Worm (Caenorhabditis elegans): ENCODE measurements around the gene srx-135.

srx-135 gene

ce11 chrV:13868886-13869285 is 9.9 kb downstream of the srx-135 start:
- TF ChIP-seq hmbx-1 (tag; optimal IDR thresholded peaks at IDR 0.05) (peak; percentile 30), B0310.2 (tag; optimal IDR thresholded peaks at IDR 0.05) (peak; percentile 10)

- TF ChIP-seq sea-1 (GFP tag; conservative IDR thresholded peaks at IDR 0.05) (no peak), hmbx-1 (tag; optimal IDR thresholded peaks at IDR 0.05) (no peak), hnd-1 (tag; optimal IDR thresholded peaks at IDR 0.05) (no peak), tra-4 (tag; optimal IDR thresholded peaks at IDR 0.05) (no peak), aly-1 (tag; optimal IDR thresholded peaks at IDR 0.05) (no peak), B0310.2 (tag; optimal IDR thresholded peaks at IDR 0.05) (no peak), flt-1 (GFP tag; IDR thresholded peaks at IDR 0.05) (no peak), F13C5.2 (tag; optimal IDR thresholded peaks at IDR 0.05) (no peak), tbx-37 (GFP tag; conservative IDR thresholded peaks at IDR 0.05) (no peak), pes-1 (GFP tag; IDR thresholded peaks at IDR 0.05) (no peak), hmg-4 (GFP tag; optimal IDR thresholded peaks at IDR 0.05) (no peak), ama-1 (optimal IDR thresholded peaks at IDR 0.05) (no peak), ceh-36 (tag; optimal IDR thresholded peaks at IDR 0.05) (no peak), scrt-1 (GFP tag; IDR thresholded peaks at IDR 0.05) (no peak), tbx-11 (GFP tag; IDR thresholded peaks at IDR 0.05) (no peak), ceh-13 (GFP tag; optimal IDR thresholded peaks at IDR 0.05) (no peak), ets-7 (tag; optimal IDR thresholded peaks at IDR 0.05) (no peak)
These were observed 10.5 kb downstream of the srx-135 start for ce11 chrV:13869551-13869950.

ce11 chrV:13872895-13873294 is 13.9 kb downstream of the srx-135 start, which contains the start of gene cpt-5:
cpt-5 (plus strand) TSS chrV:13873195.
- no peak for TF ChIP-seq ceh-36 (tag; optimal IDR thresholded peaks at IDR 0.05)
- no peak for TF ChIP-seq ceh-13 (GFP tag; optimal IDR thresholded peaks at IDR 0.05)
- no peak for TF ChIP-seq pes-1 (GFP tag; IDR thresholded peaks at IDR 0.05)
- TF ChIP-seq tbx-37 (GFP tag; conservative IDR thresholded peaks at IDR 0.05) = no peak
- TF ChIP-seq flt-1 (GFP tag; IDR thresholded peaks at IDR 0.05) = no peak
- no peak for TF ChIP-seq hmbx-1 (tag; optimal IDR thresholded peaks at IDR 0.05)
- TF ChIP-seq ets-7 (tag; optimal IDR thresholded peaks at IDR 0.05) = no peak
- no peak for TF ChIP-seq sea-1 (GFP tag; conservative IDR thresholded peaks at IDR 0.05)
- no peak for TF ChIP-seq tra-4 (tag; optimal IDR thresholded peaks at IDR 0.05)
- TF ChIP-seq B0310.2 (tag; optimal IDR thresholded peaks at IDR 0.05) = no peak
- no peak for TF ChIP-seq hnd-1 (tag; optimal IDR thresholded peaks at IDR 0.05)
- no peak for TF ChIP-seq scrt-1 (GFP tag; IDR thresholded peaks at IDR 0.05)

ce11 chrV:13873323-13873722 is 14.3 kb downstream of the srx-135 start:
- no peak for TF ChIP-seq hmbx-1 (tag; optimal IDR thresholded peaks at IDR 0.05)
- TF ChIP-seq ama-1 (optimal IDR thresholded peaks at IDR 0.05) = no peak
- no peak for TF ChIP-seq sea-1 (GFP tag; conservative IDR thresholded peaks at IDR 0.05)
- no peak for TF ChIP-seq tbx-37 (GFP tag; conservative IDR thresholded peaks at IDR 0.05)
- no peak for TF ChIP-seq scrt-1 (GFP tag; IDR thresholded peaks at IDR 0.05)
- TF ChIP-seq B0310.2 (tag; optimal IDR thresholded peaks at IDR 0.05) = no peak
- no peak for TF ChIP-seq tra-4 (tag; optimal IDR thresholded peaks at IDR 0.05)
- no peak for TF ChIP-seq hnd-1 (tag; optimal IDR thresholded peaks at IDR 0.05)
- no peak for TF ChIP-seq hmg-4 (GFP tag; optimal IDR thresholded peaks at IDR 0.05)
- no peak for TF ChIP-seq ceh-13 (GFP tag; optimal IDR thresholded peaks at IDR 0.05)
- no peak for TF ChIP-seq ceh-36 (tag; optimal IDR thresholded peaks at IDR 0.05)
- no peak for TF ChIP-seq flt-1 (GFP tag; IDR thresholded peaks at IDR 0.05)
- no peak for TF ChIP-seq aly-1 (tag; optimal IDR thresholded peaks at IDR 0.05)
- TF ChIP-seq F13C5.2 (tag; optimal IDR thresholded peaks at IDR 0.05) = no peak
- TF ChIP-seq tbx-11 (GFP tag; IDR thresholded peaks at IDR 0.05) = no peak
- TF ChIP-seq ets-7 (tag; optimal IDR thresholded peaks at IDR 0.05) = no peak
- TF ChIP-seq pes-1 (GFP tag; IDR thresholded peaks at IDR 0.05) = no peak

- TF ChIP-seq flt-1 (GFP tag; IDR thresholded peaks at IDR 0.05) (no peak), hmbx-1 (tag; optimal IDR thresholded peaks at IDR 0.05) (no peak), pes-1 (GFP tag; IDR thresholded peaks at IDR 0.05) (no peak), aly-1 (tag; optimal IDR thresholded peaks at IDR 0.05) (no peak), scrt-1 (GFP tag; IDR thresholded peaks at IDR 0.05) (no peak), ceh-13 (GFP tag; optimal IDR thresholded peaks at IDR 0.05) (no peak), tbx-37 (GFP tag; conservative IDR thresholded peaks at IDR 0.05) (no peak), ets-7 (tag; optimal IDR thresholded peaks at IDR 0.05) (no peak)
These were observed 17.5 kb downstream of the srx-135 start, which contains the start of gene T22G5.1 for ce11 chrV:13876529-13876928. T22G5.1 (plus strand) TSS chrV:13876829.

- TF ChIP-seq pes-1 (GFP tag; IDR thresholded peaks at IDR 0.05) = no peak
- TF ChIP-seq ceh-36 (tag; optimal IDR thresholded peaks at IDR 0.05) = no peak
- no peak for TF ChIP-seq tbx-11 (GFP tag; IDR thresholded peaks at IDR 0.05)
- TF ChIP-seq ets-7 (tag; optimal IDR thresholded peaks at IDR 0.05) = no peak
- no peak for TF ChIP-seq tbx-37 (GFP tag; conservative IDR thresholded peaks at IDR 0.05)
- TF ChIP-seq hmbx-1 (tag; optimal IDR thresholded peaks at IDR 0.05) = no peak
- TF ChIP-seq ceh-13 (GFP tag; optimal IDR thresholded peaks at IDR 0.05) = no peak
- no peak for TF ChIP-seq F13C5.2 (tag; optimal IDR thresholded peaks at IDR 0.05)
- TF ChIP-seq ama-1 (optimal IDR thresholded peaks at IDR 0.05) = no peak
- no peak for TF ChIP-seq tra-4 (tag; optimal IDR thresholded peaks at IDR 0.05)
These were observed 19.2 kb downstream of the srx-135 start for ce11 chrV:13878226-13878625.

- TF ChIP-seq pes-1 (GFP tag; IDR thresholded peaks at IDR 0.05) = no peak
- no peak for TF ChIP-seq B0310.2 (tag; optimal IDR thresholded peaks at IDR 0.05)
- TF ChIP-seq hmg-4 (GFP tag; optimal IDR thresholded peaks at IDR 0.05) = no peak
- TF ChIP-seq tbx-37 (GFP tag; conservative IDR thresholded peaks at IDR 0.05) = no peak
- TF ChIP-seq ets-7 (tag; optimal IDR thresholded peaks at IDR 0.05) = no peak
- TF ChIP-seq sea-1 (GFP tag; conservative IDR thresholded peaks at IDR 0.05) = no peak
- no peak for TF ChIP-seq tra-4 (tag; optimal IDR thresholded peaks at IDR 0.05)
- no peak for TF ChIP-seq hnd-1 (tag; optimal IDR thresholded peaks at IDR 0.05)
- no peak for TF ChIP-seq tbx-11 (GFP tag; IDR thresholded peaks at IDR 0.05)
- no peak for TF ChIP-seq flt-1 (GFP tag; IDR thresholded peaks at IDR 0.05)
These were observed 20.2 kb downstream of the srx-135 start, which contains the start of gene lbp-7 for ce11 chrV:13879241-13879640. lbp-7 (plus strand) TSS chrV:13879552.

ce11 chrV:13880163-13880562 is 21.2 kb downstream of the srx-135 start:
- TF ChIP-seq flt-1 (GFP tag; IDR thresholded peaks at IDR 0.05) = no peak
- TF ChIP-seq ets-7 (tag; optimal IDR thresholded peaks at IDR 0.05) = no peak
- TF ChIP-seq hmbx-1 (tag; optimal IDR thresholded peaks at IDR 0.05) = no peak
- TF ChIP-seq pes-1 (GFP tag; IDR thresholded peaks at IDR 0.05) = no peak
- no peak for TF ChIP-seq ama-1 (optimal IDR thresholded peaks at IDR 0.05)
- no peak for TF ChIP-seq scrt-1 (GFP tag; IDR thresholded peaks at IDR 0.05)
- TF ChIP-seq hnd-1 (tag; optimal IDR thresholded peaks at IDR 0.05) = no peak
- TF ChIP-seq hmg-4 (GFP tag; optimal IDR thresholded peaks at IDR 0.05) = no peak
- no peak for TF ChIP-seq sea-1 (GFP tag; conservative IDR thresholded peaks at IDR 0.05)
- TF ChIP-seq tbx-11 (GFP tag; IDR thresholded peaks at IDR 0.05) = no peak
- no peak for TF ChIP-seq ceh-13 (GFP tag; optimal IDR thresholded peaks at IDR 0.05)

Measured in whole organism, early embryonic.